Worm (Caenorhabditis elegans) whole organism, young adult: ENCODE measurements around the gene R07B1.13.

Experiments used
- Y79H2A.3 ChIP-seq: fragments of 200-800 bp; sonication (Bioruptor generic); conservative IDR thresholded peaks from 2 replicates; pipeline ENCODE4 v1.3.6; 2022; ENCODE audit warnings: missing genetic modification reagents, missing genetic modification characterization, missing compliant biosample characterization
- hmg-1.2 ChIP-seq: fragments of 200-800 bp; sonication (Bioruptor generic); IDR thresholded peaks from 2 replicates; pipeline ENCODE4 v1.3.6; 2022; ENCODE audit warnings: missing genetic modification reagents, missing genetic modification characterization, missing compliant biosample characterization
- lin-26 ChIP-seq: fragments of 200-800 bp; sonication (Bioruptor generic); IDR thresholded peaks from 2 replicates; pipeline ENCODE4 v1.3.6; 2022; ENCODE audit warnings: missing genetic modification reagents, missing genetic modification characterization, missing compliant biosample characterization

ce11 chrX:9842102-9842501 is 27.5 kb upstream of the R07B1.13 start:
- TF ChIP-seq Y79H2A.3 (GFP tag; lab: Robert Waterston, UW) (no peak), lin-26 (GFP tag; lab: Robert Waterston, UW) (no peak), hmg-1.2 (GFP tag; lab: Robert Waterston, UW) (no peak)
